Fruit fly (Drosophila melanogaster) whole organism, adult: ENCODE measurements around the gene CG43338.

Experiments used
- Clk ChIP-seq: fragments of 200-800 bp; sonication (Bioruptor generic); optimal IDR thresholded peaks from 2 replicates; lab custom pipeline; 2017; ENCODE audit warnings: missing biosample characterization, missing genetic modification characterization
- bab1 ChIP-seq: fragments of 200-800 bp; sonication (Bioruptor generic); optimal IDR thresholded peaks from 3 replicates; lab custom pipeline; 2019; ENCODE audit warnings: missing biosample characterization, mild to moderate bottlenecking, missing genetic modification characterization, moderate library complexity
- kay ChIP-seq: fragments of 200-800 bp; sonication (Bioruptor generic); peaks from one replicate; lab custom pipeline; 2016; ENCODE audit warnings: missing biosample characterization, missing genetic modification characterization, borderline replicate concordance

dm6 chr2L:18641087-18641486, 30.0 kb downstream of the CG43338 start:
- no peak for TF ChIP-seq kay (GFP tag; lab: Kevin White, UChicago)
- no peak for TF ChIP-seq bab1 (GFP tag; lab: Kevin White, UChicago)
- no peak for TF ChIP-seq Clk (GFP tag; lab: Kevin White, UChicago)
